Worm (Caenorhabditis elegans): ENCODE results near the gene lron-4.

The lron-4 gene

ce11 chrII:8074058-8074457 lies 37.9 kb downstream of the lron-4 start:
- TF ChIP-seq fos-1 (tag; optimal IDR thresholded peaks at IDR 0.05) (peak; percentile 47), nhr-23 (tag; optimal IDR thresholded peaks at IDR 0.05) (no peak)

- no peak for TF ChIP-seq unc-62 (GFP tag; optimal IDR thresholded peaks at IDR 0.05)
- no peak for TF ChIP-seq nhr-237 (tag; optimal IDR thresholded peaks at IDR 0.05)
- no peak for TF ChIP-seq Y55F3AM.14 (GFP tag; optimal IDR thresholded peaks at IDR 0.05)
- TF ChIP-seq ztf-11 (tag; optimal IDR thresholded peaks at IDR 0.05): no peak
- no peak for TF ChIP-seq zag-1 (tag; optimal IDR thresholded peaks at IDR 0.05)
- no peak for TF ChIP-seq C34F6.9 (tag; optimal IDR thresholded peaks at IDR 0.05)
- no peak for TF ChIP-seq mbf-1 (tag; optimal IDR thresholded peaks at IDR 0.05)
- peak; percentile 39 for TF ChIP-seq fos-1 (tag; optimal IDR thresholded peaks at IDR 0.05)
- no peak for TF ChIP-seq ztf-1 (GFP tag; conservative IDR thresholded peaks at IDR 0.05)
These were observed 38.7 kb downstream of the lron-4 start, which contains the start of gene gpcp-2 for ce11 chrII:8073222-8073621. Gene gpcp-2 (minus strand): TSS chrII:8073374.

DNA sequence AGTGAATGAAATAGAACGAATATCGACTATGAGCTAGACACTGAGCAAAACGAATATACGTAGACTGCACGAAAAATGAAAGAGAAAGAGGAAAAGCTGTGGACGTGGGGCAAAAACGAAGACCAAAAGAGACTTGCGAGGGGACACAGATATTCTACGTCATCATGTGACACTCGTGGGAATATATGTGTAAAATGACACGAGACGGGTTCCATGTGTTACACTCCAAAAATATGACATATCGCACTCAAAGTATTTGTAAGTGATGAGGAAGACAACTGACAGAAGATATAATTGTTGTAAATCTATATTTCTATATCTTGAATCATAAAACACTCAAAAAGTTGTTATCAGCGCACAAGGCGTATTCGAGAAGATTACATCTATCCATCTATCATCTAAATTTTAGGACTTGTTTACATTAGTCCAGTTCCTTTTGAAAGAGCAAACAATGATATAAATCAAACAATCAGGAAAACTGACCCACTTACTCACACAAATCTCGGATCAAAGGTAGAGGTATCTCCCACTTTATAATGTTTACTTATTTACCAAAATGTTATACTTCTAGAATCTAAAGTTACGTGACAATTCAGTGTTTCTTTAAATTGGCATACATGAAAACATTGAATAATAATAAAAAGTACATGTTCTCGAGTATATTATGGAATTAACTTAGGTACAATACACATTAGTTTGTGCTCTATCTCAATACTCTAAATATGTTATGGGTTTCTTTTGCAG lies 40.0 kb downstream of the lron-4 start:
- TF ChIP-seq dmd-4 (tag; optimal IDR thresholded peaks at IDR 0.05) (no peak), crh-2 (tag; optimal IDR thresholded peaks at IDR 0.05) (peak; percentile 77), egl-27 (tag; optimal IDR thresholded peaks at IDR 0.05) (peak; percentile 3), Y55F3AM.14 (GFP tag; optimal IDR thresholded peaks at IDR 0.05) (no peak), nhr-21 (tag; optimal IDR thresholded peaks at IDR 0.05) (peak; percentile 76), zag-1 (tag; optimal IDR thresholded peaks at IDR 0.05) (peak; percentile 53), sma-3 (GFP tag; optimal IDR thresholded peaks at IDR 0.05) (no peak), ZK546.5 (tag; optimal IDR thresholded peaks at IDR 0.05) (no peak), nhr-129 (tag; optimal IDR thresholded peaks at IDR 0.05) (peak; percentile 80), lsy-2 (tag; optimal IDR thresholded peaks at IDR 0.05) (peak in 1 of 2 experiments; percentile 80), sem-4 (tag; optimal IDR thresholded peaks at IDR 0.05) (no peak), skn-1 (tag; optimal IDR thresholded peaks at IDR 0.05) (no peak), lin-11 (tag; optimal IDR thresholded peaks at IDR 0.05) (no peak), C34F6.9 (tag; optimal IDR thresholded peaks at IDR 0.05) (peak; percentile 81), fos-1 (tag; optimal IDR thresholded peaks at IDR 0.05) (peak; percentile 26), mbf-1 (tag; optimal IDR thresholded peaks at IDR 0.05) (no peak), blmp-1 (tag; optimal IDR thresholded peaks at IDR 0.05; ENCODE audit: insufficient read depth) (peak; percentile 39), alr-1 (tag; optimal IDR thresholded peaks at IDR 0.05) (no peak), peb-1 (tag; optimal IDR thresholded peaks at IDR 0.05) (no peak), ceh-82 (tag; optimal IDR thresholded peaks at IDR 0.05) (no peak), unc-62 (GFP tag; optimal IDR thresholded peaks at IDR 0.05) (peak; percentile 63), gmeb-1 (tag; optimal IDR thresholded peaks at IDR 0.05) (no peak), sma-9 (GFP tag; optimal IDR thresholded peaks at IDR 0.05) (peak; percentile 91), sma-9 (tag; optimal IDR thresholded peaks at IDR 0.05) (no peak), snpc-4 (tag; optimal IDR thresholded peaks at IDR 0.05) (peak; percentile 38), nhr-10 (tag; optimal IDR thresholded peaks at IDR 0.05) (no peak), nhr-6 (tag; optimal IDR thresholded peaks at IDR 0.05) (peak; percentile 45), unc-39 (tag; optimal IDR thresholded peaks at IDR 0.05) (no peak), nhr-25 (tag; optimal IDR thresholded peaks at IDR 0.05) (peak; percentile 63), mab-5 (tag; optimal IDR thresholded peaks at IDR 0.05) (peak; percentile 48), R02D3.7 (tag; optimal IDR thresholded peaks at IDR 0.05) (no peak), aly-2 (tag; optimal IDR thresholded peaks at IDR 0.05) (no peak), nhr-77 (tag; optimal IDR thresholded peaks at IDR 0.05) (no peak), nhr-12 (tag; optimal IDR thresholded peaks at IDR 0.05) (no peak), lin-13 (GFP tag; optimal IDR thresholded peaks at IDR 0.05) (peak; percentile 11), elt-3 (tag; optimal IDR thresholded peaks at IDR 0.05) (no peak), mdl-1 (tag; optimal IDR thresholded peaks at IDR 0.05) (peak in 1 of 2 experiments; percentile 83), elt-1 (tag; optimal IDR thresholded peaks at IDR 0.05) (no peak), F13H6.1 (tag; optimal IDR thresholded peaks at IDR 0.05) (peak; percentile 76), lin-39 (tag; optimal IDR thresholded peaks at IDR 0.05) (no peak), nhr-23 (tag; optimal IDR thresholded peaks at IDR 0.05) (no peak), ama-1 (optimal IDR thresholded peaks at IDR 0.05) (no peak), ztf-11 (tag; optimal IDR thresholded peaks at IDR 0.05) (no peak), ztf-4 (tag; optimal IDR thresholded peaks at IDR 0.05) (peak; percentile 18), nhr-11 (tag; optimal IDR thresholded peaks at IDR 0.05) (no peak), unc-55 (GFP tag; optimal IDR thresholded peaks at IDR 0.05) (peak; percentile 45), ztf-1 (GFP tag; conservative IDR thresholded peaks at IDR 0.05) (no peak), ceh-16 (tag; optimal IDR thresholded peaks at IDR 0.05) (no peak), nhr-237 (tag; optimal IDR thresholded peaks at IDR 0.05) (no peak)

Data from whole organism, L2 larva.